Fruit fly (Drosophila melanogaster): ENCODE results near the gene CG42460.

Gene CG42460

dm6 chr2L:3435086-3435485, 46.8 kb upstream of the CG42460 start (continued):
- no peak for TF ChIP-seq lov (optimal IDR thresholded peaks at IDR 0.05)
- TF ChIP-seq lov (GFP tag; IDR thresholded peaks at IDR 0.05) = 0 out of 3 replicates have a peak, but pooled peaks have one; percentile 40
- no peak for TF ChIP-seq CG1647 (GFP tag; optimal IDR thresholded peaks at IDR 0.05)
- TF ChIP-seq Bteb2 (GFP tag; optimal IDR thresholded peaks at IDR 0.05) = no peak
- peak; percentile 54; the same call in 1 of the 3 replicates for TF ChIP-seq gce (GFP tag; IDR thresholded peaks at IDR 0.05)
- no peak for TF ChIP-seq CG17802 (tag; optimal IDR thresholded peaks at IDR 0.05)
- peak; percentile 70 for TF ChIP-seq CG6689 (GFP tag; IDR thresholded peaks at IDR 0.05)
- TF ChIP-seq Xrp1 (GFP tag; IDR thresholded peaks at IDR 0.05) = peak; percentile 63
- peak; percentile 62 for TF ChIP-seq ttk (GFP tag; IDR thresholded peaks at IDR 0.05)
- TF ChIP-seq CG18619 (GFP tag; optimal IDR thresholded peaks at IDR 0.05) = peak; percentile 1
- peak; percentile 78 for TF ChIP-seq HLH3B (GFP tag; IDR thresholded peaks at IDR 0.05)
- no peak for TF ChIP-seq CG9437 (GFP tag; optimal IDR thresholded peaks at IDR 0.05)
- peak; percentile 69 for TF ChIP-seq Optix (GFP tag; IDR thresholded peaks at IDR 0.05)
- peak; percentile 26 for TF ChIP-seq CG5180 (GFP tag; optimal IDR thresholded peaks at IDR 0.05)
- TF ChIP-seq Deaf1 (tag; optimal IDR thresholded peaks at IDR 0.05) = no peak
- peak; percentile 52; the same call in 1 of the 2 replicates for TF ChIP-seq peb (GFP tag; IDR thresholded peaks at IDR 0.05)
- TF ChIP-seq CG3726 (GFP tag; IDR thresholded peaks at IDR 0.05) = peak; percentile 43; the same call in 1 of the 3 replicates
- TF ChIP-seq CG9609 (GFP tag; optimal IDR thresholded peaks at IDR 0.05) = peak; percentile 2
- TF ChIP-seq CG30403 (GFP tag; optimal IDR thresholded peaks at IDR 0.05) = peak; percentile 37
- TF ChIP-seq ci (GFP tag; IDR thresholded peaks at IDR 0.05) = peak; percentile 75; the same call in 2 of the 3 replicates
- peak; percentile 10 for TF ChIP-seq CG17385 (GFP tag; optimal IDR thresholded peaks at IDR 0.05)
- no peak for TF ChIP-seq jigr1 (GFP tag; IDR thresholded peaks at IDR 0.05)
- TF ChIP-seq CG7357 (GFP tag; IDR thresholded peaks at IDR 0.05) = peak; percentile 35; the same call in 1 of the 3 replicates
- TF ChIP-seq ara (GFP tag; IDR thresholded peaks at IDR 0.05) = peak; percentile 58; the same call in 1 of the 2 replicates
- peak; percentile 17 for TF ChIP-seq CG8388 (GFP tag; optimal IDR thresholded peaks at IDR 0.05)
- 0 out of 2 replicates have a peak, but pooled peaks have one; percentile 25 for TF ChIP-seq CG4360 (GFP tag; IDR thresholded peaks at IDR 0.05)
- TF ChIP-seq sens-2 (GFP tag; IDR thresholded peaks at IDR 0.05) = peak; percentile 44; the same call in 1 of the 2 replicates
- TF ChIP-seq Nf-YC (tag; optimal IDR thresholded peaks at IDR 0.05) = no peak
- TF ChIP-seq pum (GFP tag; optimal IDR thresholded peaks at IDR 0.05) = peak; percentile 13
- no peak for TF ChIP-seq CG7745 (tag; optimal IDR thresholded peaks at IDR 0.05)
- peak; percentile 25 for TF ChIP-seq bcd (GFP tag; optimal IDR thresholded peaks at IDR 0.05)
- TF ChIP-seq croc (GFP tag; conservative IDR thresholded peaks at IDR 0.05) = peak; percentile 57
- peak; percentile 69 for TF ChIP-seq dmrt99B (tag; optimal IDR thresholded peaks at IDR 0.05)
- TF ChIP-seq lmd (GFP tag; IDR thresholded peaks at IDR 0.05) = peak; percentile 66
- TF ChIP-seq CG11696 (GFP tag; IDR thresholded peaks at IDR 0.05) = peak; percentile 24; the same call in 1 of the 2 replicates
- peak; percentile 59 for TF ChIP-seq ase (GFP tag; IDR thresholded peaks at IDR 0.05)
- peak; percentile 5 for TF ChIP-seq CG18764 (GFP tag; optimal IDR thresholded peaks at IDR 0.05)
- no peak for TF ChIP-seq toy (GFP tag; IDR thresholded peaks at IDR 0.05)
- peak in 1 of 2 experiments; percentile 65 for TF ChIP-seq bsh (GFP tag; optimal IDR thresholded peaks at IDR 0.05)
- TF ChIP-seq sna (GFP tag; IDR thresholded peaks at IDR 0.05; ENCODE audit: partially characterized antibody) = no peak
- peak; percentile 82 for TF ChIP-seq sisA (GFP tag; IDR thresholded peaks at IDR 0.05)
- no peak for TF ChIP-seq CG12391 (tag; optimal IDR thresholded peaks at IDR 0.05)
- TF ChIP-seq prd (optimal IDR thresholded peaks at IDR 0.05) = no peak
- peak; percentile 76 for TF ChIP-seq prd (GFP tag; IDR thresholded peaks at IDR 0.05)
- peak; percentile 56 for TF ChIP-seq CG31441 (GFP tag; IDR thresholded peaks at IDR 0.05)
- TF ChIP-seq stc (GFP tag; IDR thresholded peaks at IDR 0.05) = peak; percentile 55; the same call in 1 of the 2 replicates
- peak; percentile 71; the same call in 2 of the 3 replicates for TF ChIP-seq otp (GFP tag; IDR thresholded peaks at IDR 0.05)
- TF ChIP-seq NC2α (GFP tag; optimal IDR thresholded peaks at IDR 0.05) = no peak
- TF ChIP-seq Blimp-1 (GFP tag; optimal IDR thresholded peaks at IDR 0.05) = peak; percentile 52
- TF ChIP-seq unpg (GFP tag; optimal IDR thresholded peaks at IDR 0.05) = peak; percentile 42
